Fruit fly (Drosophila melanogaster) whole organism, embryonic: Measurements from ENCODE around the gene Grip91.
A peak's percentile ranks its signal among the peaks of the same experiment; 100 is the strongest.

Experiments
- Bgb ChIP-seq: fragments of 200-800 bp; sonication (Bioruptor generic); IDR thresholded peaks from 2 replicates; pipeline ENCODE4 v1.3.6; 2022; ENCODE audit warnings: missing biosample characterization, missing genetic modification characterization; ENCODE audit not compliant: partially characterized antibody
- CG12769 ChIP-seq: fragments of 200-800 bp; sonication (Bioruptor generic); optimal IDR thresholded peaks from 2 replicates; lab custom pipeline; 2019; ENCODE audit warnings: missing biosample characterization, mild to moderate bottlenecking, missing genetic modification characterization, moderate library complexity
- CG13123 ChIP-seq: fragments of 200-800 bp; sonication (Bioruptor generic); optimal IDR thresholded peaks from 2 replicates; lab custom pipeline; 2016; ENCODE audit warnings: missing biosample characterization, missing genetic modification characterization
- CG13296 ChIP-seq: fragments of 200-800 bp; sonication (Bioruptor generic); optimal IDR thresholded peaks from 3 replicates; lab custom pipeline; 2018; ENCODE audit warnings: missing biosample characterization, mild to moderate bottlenecking, missing genetic modification characterization
- CG14860 ChIP-seq: fragments of 200-800 bp; sonication (Bioruptor generic); IDR thresholded peaks from 3 replicates; pipeline ENCODE4 v1.3.6; 2022; ENCODE audit warnings: missing biosample characterization, missing genetic modification characterization; ENCODE audit not compliant: partially characterized antibody
- CG14965 ChIP-seq: fragments of 200-800 bp; sonication (Bioruptor generic); optimal IDR thresholded peaks from 2 replicates; lab custom pipeline; 2016; ENCODE audit warnings: missing biosample characterization, missing genetic modification characterization, borderline replicate concordance
- CG17328 ChIP-seq: fragments of 200-800 bp; sonication (Bioruptor generic); IDR thresholded peaks from 2 replicates; pipeline ENCODE4 v1.3.6; 2022; ENCODE audit warnings: missing biosample characterization, missing genetic modification characterization
- CG17359 ChIP-seq: fragments of 200-800 bp; sonication (Bioruptor generic); optimal IDR thresholded peaks from 3 replicates; lab custom pipeline; 2018; ENCODE audit warnings: missing biosample characterization, mild to moderate bottlenecking, missing genetic modification characterization, moderate library complexity
- CG17829 ChIP-seq: fragments of 200-800 bp; optimal IDR thresholded peaks from 2 replicates; lab custom pipeline; 2019; ENCODE audit warnings: missing biosample characterization, mild to moderate bottlenecking, missing genetic modification characterization, moderate library complexity
- CG18599 ChIP-seq: fragments of 200-800 bp; sonication (Bioruptor generic); optimal IDR thresholded peaks from 3 replicates; lab custom pipeline; 2017; ENCODE audit warnings: missing biosample characterization, missing genetic modification characterization, mild to moderate bottlenecking, moderate library complexity, missing genetic modification reagents
- CG2116 ChIP-seq: fragments of 200-800 bp; sonication (Bioruptor generic); optimal IDR thresholded peaks from 3 replicates; lab custom pipeline; 2018; ENCODE audit warnings: missing biosample characterization, mild to moderate bottlenecking, missing genetic modification characterization
- CG3838 ChIP-seq: fragments of 200-800 bp; sonication (Bioruptor generic); optimal IDR thresholded peaks from 3 replicates; lab custom pipeline; 2016; ENCODE audit warnings: missing biosample characterization, missing genetic modification characterization
- CG4617 ChIP-seq: fragments of 200-800 bp; sonication (Bioruptor generic); optimal IDR thresholded peaks from 3 replicates; lab custom pipeline; 2016; ENCODE audit warnings: missing biosample characterization, missing genetic modification characterization, borderline replicate concordance
- CG6254 ChIP-seq: fragments of 200-800 bp; sonication (Bioruptor generic); optimal IDR thresholded peaks from 3 replicates; lab custom pipeline; 2017; ENCODE audit warnings: mild to moderate bottlenecking, missing biosample characterization, missing genetic modification reagents, missing genetic modification characterization
- CG7372 ChIP-seq: fragments of 200-800 bp; sonication (Bioruptor generic); IDR thresholded peaks from 2 replicates; pipeline ENCODE4 v1.3.6; 2022; ENCODE audit warnings: missing biosample characterization, missing genetic modification characterization
- CG8478 ChIP-seq: fragments of >200 bp; optimal IDR thresholded peaks from 2 replicates; lab custom pipeline; 2018
- CG9215 ChIP-seq: fragments of 200-800 bp; sonication (Bioruptor generic); IDR thresholded peaks from 2 replicates; pipeline ENCODE4 v1.3.6; 2022; ENCODE audit warnings: missing biosample characterization, missing genetic modification characterization
- CG9437 ChIP-seq: fragments of 200-800 bp; sonication (Bioruptor generic); optimal IDR thresholded peaks from 2 replicates; lab custom pipeline; 2018; ENCODE audit warnings: missing biosample characterization, mild to moderate bottlenecking, missing genetic modification characterization
- CG9609 ChIP-seq: fragments of 200-800 bp; sonication (Bioruptor generic); optimal IDR thresholded peaks from 3 replicates; lab custom pipeline; 2016; ENCODE audit warnings: missing biosample characterization, missing genetic modification characterization
- CG9727 ChIP-seq: fragments of 200-800 bp; sonication (Bioruptor generic); optimal IDR thresholded peaks from 3 replicates; lab custom pipeline; 2017; ENCODE audit warnings: missing biosample characterization, mild to moderate bottlenecking, missing genetic modification characterization
- D ChIP-seq, 2 experiments: fragments of 200-800 bp in 1 of 2; fragments of >200 bp in 1 of 2; sonication (Bioruptor generic) in 1 of 2; optimal IDR thresholded peaks; 2 replicates in 1 of 2; 3 replicates in 1 of 2; lab custom pipeline; 2017; ENCODE audit warnings: mild to moderate bottlenecking in 1 of 2, missing biosample characterization in 1 of 2, missing genetic modification characterization in 1 of 2, missing genetic modification reagents in 1 of 2
- D19B ChIP-seq: fragments of 200-800 bp; sonication (Bioruptor generic); optimal IDR thresholded peaks from 2 replicates; lab custom pipeline; 2017; ENCODE audit warnings: missing biosample characterization, mild to moderate bottlenecking, missing genetic modification characterization
- Dfd ChIP-seq, 2 experiments: fragments of >200 bp; optimal IDR thresholded peaks; 2 replicates each; lab custom pipeline; 2017; ENCODE audit warnings: missing biosample characterization in 2 of 2, missing genetic modification characterization in 2 of 2
- Doc3 ChIP-seq: fragments of 200-800 bp; sonication (Bioruptor generic); IDR thresholded peaks from 3 replicates; pipeline ENCODE4 v1.3.6; 2022; ENCODE audit warnings: missing biosample characterization, missing genetic modification characterization; ENCODE audit not compliant: partially characterized antibody
- HHEX ChIP-seq: fragments of 200-800 bp; sonication (Bioruptor generic); optimal IDR thresholded peaks from 3 replicates; lab custom pipeline; 2017; ENCODE audit warnings: missing biosample characterization, mild to moderate bottlenecking, missing genetic modification characterization, missing genetic modification reagents
- HmgD ChIP-seq: fragments of 200-800 bp; sonication (Bioruptor generic); optimal IDR thresholded peaks from 3 replicates; lab custom pipeline; 2016; ENCODE audit warnings: missing biosample characterization, missing genetic modification characterization
- Hr51 ChIP-seq, 2 experiments: fragments of 200-800 bp; sonication (Bioruptor generic); optimal IDR thresholded peaks; 2 replicates in 1 of 2; 3 replicates in 1 of 2; lab custom pipeline; 2016 to 2018; ENCODE audit warnings: missing biosample characterization in 2 of 2, missing genetic modification characterization in 2 of 2, mild to moderate bottlenecking in 1 of 2, moderate library complexity in 1 of 2
- Hsf ChIP-seq: fragments of 200-800 bp; sonication (Bioruptor generic); optimal IDR thresholded peaks from 3 replicates; lab custom pipeline; 2016; ENCODE audit warnings: missing biosample characterization, missing genetic modification characterization
- MTF-1 ChIP-seq: fragments of 200-800 bp; sonication (Bioruptor generic); optimal IDR thresholded peaks from 2 replicates; lab custom pipeline; 2018; ENCODE audit warnings: missing biosample characterization, mild to moderate bottlenecking, missing genetic modification characterization, borderline replicate concordance
- Nf-YA ChIP-seq: fragments of 200-800 bp; sonication (Bioruptor generic); IDR thresholded peaks from 2 replicates; pipeline ENCODE4 v1.3.6; 2022; ENCODE audit warnings: missing biosample characterization, missing genetic modification characterization
- Optix ChIP-seq: fragments of 200-800 bp; sonication (Bioruptor generic); IDR thresholded peaks from 3 replicates; pipeline ENCODE4 v1.3.6; 2022; ENCODE audit warnings: missing biosample characterization, missing genetic modification characterization
- Rfx ChIP-seq: fragments of 200-800 bp; sonication (Bioruptor generic); IDR thresholded peaks from 2 replicates; pipeline ENCODE4 v1.3.6; 2022; ENCODE audit warnings: missing biosample characterization, missing genetic modification characterization
- Side ChIP-seq: fragments of 200-800 bp; sonication (Bioruptor generic); optimal IDR thresholded peaks from 2 replicates; lab custom pipeline; 2016; ENCODE audit warnings: missing biosample characterization, missing genetic modification characterization
- Sry-δ ChIP-seq: fragments of 200-800 bp; sonication (Bioruptor generic); optimal IDR thresholded peaks from 2 replicates; lab custom pipeline; 2016; ENCODE audit warnings: missing biosample characterization, missing genetic modification characterization
- YL-1 ChIP-seq: fragments of 200-800 bp; sonication (Bioruptor generic); optimal IDR thresholded peaks from 3 replicates; lab custom pipeline; 2017; ENCODE audit warnings: missing biosample characterization, mild to moderate bottlenecking, missing genetic modification characterization
- bab2 ChIP-seq: fragments of 200-800 bp; sonication (Bioruptor generic); optimal IDR thresholded peaks from 2 replicates; lab custom pipeline; 2016; ENCODE audit warnings: missing biosample characterization, missing genetic modification characterization
- bowl ChIP-seq: fragments of 200-800 bp; sonication (Bioruptor generic); IDR thresholded peaks from 2 replicates; pipeline ENCODE4 v1.3.6; 2022; ENCODE audit warnings: missing biosample characterization, missing genetic modification characterization
- croc ChIP-seq: fragments of 200-800 bp; sonication (Bioruptor generic); conservative IDR thresholded peaks from 3 replicates; pipeline ENCODE4 v1.3.6; 2022; ENCODE audit warnings: missing biosample characterization, missing genetic modification characterization
- fd102C ChIP-seq: fragments of 200-800 bp; sonication (Bioruptor generic); optimal IDR thresholded peaks from 2 replicates; lab custom pipeline; 2018; ENCODE audit warnings: missing biosample characterization, mild to moderate bottlenecking, missing genetic modification characterization, moderate library complexity
- ind ChIP-seq: fragments of 200-800 bp; sonication (Bioruptor generic); optimal IDR thresholded peaks from 3 replicates; lab custom pipeline; 2016; ENCODE audit warnings: missing biosample characterization, missing genetic modification characterization
- jing ChIP-seq: fragments of 200-800 bp; sonication (Bioruptor generic); optimal IDR thresholded peaks from 2 replicates; lab custom pipeline; 2018; ENCODE audit warnings: missing biosample characterization, mild to moderate bottlenecking, missing genetic modification characterization
- nerfin-1 ChIP-seq: fragments of 200-800 bp; sonication (Bioruptor generic); optimal IDR thresholded peaks from 3 replicates; lab custom pipeline; 2019; ENCODE audit warnings: missing biosample characterization, mild to moderate bottlenecking, missing genetic modification characterization, moderate library complexity
- onecut ChIP-seq: fragments of 200-800 bp; sonication (Bioruptor generic); IDR thresholded peaks from 2 replicates; pipeline ENCODE4 v1.3.6; 2022; ENCODE audit warnings: missing biosample characterization, missing genetic modification characterization
- pum ChIP-seq: fragments of 200-800 bp; sonication (Bioruptor generic); optimal IDR thresholded peaks from 2 replicates; lab custom pipeline; 2016; ENCODE audit warnings: missing biosample characterization, missing genetic modification characterization
- scrt ChIP-seq: fragments of 200-800 bp; sonication (Bioruptor generic); optimal IDR thresholded peaks from 2 replicates; lab custom pipeline; 2018; ENCODE audit warnings: missing biosample characterization, mild to moderate bottlenecking, missing genetic modification characterization, moderate library complexity
- stwl ChIP-seq: fragments of 200-800 bp; sonication (Bioruptor generic); optimal IDR thresholded peaks from 3 replicates; lab custom pipeline; 2018; ENCODE audit warnings: missing biosample characterization, mild to moderate bottlenecking, missing genetic modification characterization, moderate library complexity
- tio ChIP-seq: fragments of 200-800 bp; sonication (Bioruptor generic); optimal IDR thresholded peaks from 2 replicates; lab custom pipeline; 2017; ENCODE audit warnings: missing biosample characterization, missing genetic modification characterization, inconsistent platforms
- tll ChIP-seq, 2 experiments: fragments of 200-800 bp in 1 of 2; fragments of >200 bp in 1 of 2; sonication (Bioruptor generic) in 1 of 2; optimal IDR thresholded peaks; 2 replicates each; lab custom pipeline; 2017 to 2019; ENCODE audit warnings: missing biosample characterization in 2 of 2, missing genetic modification characterization in 2 of 2, mild to moderate bottlenecking in 1 of 2, moderate library complexity in 1 of 2
- vnd ChIP-seq: fragments of 200-800 bp; sonication (Bioruptor generic); IDR thresholded peaks from 3 replicates; pipeline ENCODE4 v1.3.6; 2022; ENCODE audit warnings: missing biosample characterization, missing genetic modification characterization; ENCODE audit not compliant: partially characterized antibody
- yki ChIP-seq: fragments of >200 bp; optimal IDR thresholded peaks from 3 replicates; lab custom pipeline; 2018

The Grip91 gene

DNA sequence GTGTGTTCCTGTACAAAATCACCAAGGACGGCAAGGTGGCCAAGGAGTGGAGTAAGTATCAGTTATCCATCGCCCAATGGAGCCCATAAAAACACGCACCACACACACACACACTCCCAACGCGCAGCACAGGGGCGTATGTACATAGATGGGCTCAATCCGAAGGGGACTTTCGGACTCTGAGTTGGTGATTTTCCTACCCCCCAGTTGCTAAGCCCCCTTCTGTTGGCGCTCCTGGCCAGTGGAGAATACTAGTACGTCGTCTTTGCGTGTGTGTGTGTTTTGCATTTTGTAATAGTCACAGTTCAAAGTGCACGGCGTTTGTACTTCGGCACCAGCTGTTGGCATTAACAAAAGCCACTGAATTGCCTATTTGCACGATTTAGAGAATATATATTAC, 4.4 kb downstream of the Grip91 start (continued):
- TF ChIP-seq D19B (GFP tag; lab: Kevin White, UChicago) (peak; percentile 52), bab2 (peak; percentile 89), croc (GFP tag; lab: Robert Waterston, UW) (peak; percentile 34; the same call in 1 of the 3 replicates), MTF-1 (peak; percentile 75), CG7372 (GFP tag; lab: Robert Waterston, UW) (peak; percentile 79), tll (GFP tag; optimal IDR thresholded peaks at IDR 0.05; lab: Kevin White, UChicago) (no peak), Side (GFP tag; lab: Kevin White, UChicago) (peak; percentile 80), scrt (peak; percentile 40), CG4617 (GFP tag; lab: Kevin White, UChicago) (peak; percentile 55), Doc3 (GFP tag; lab: Robert Waterston, UW) (no peak), CG3838 (peak; percentile 14), Optix (GFP tag; lab: Robert Waterston, UW) (peak; percentile 71), yki (lab: Kevin White, UChicago) (no peak), Rfx (peak; percentile 95), CG17359 (tag; lab: Kevin White, UChicago) (peak; percentile 82), D (optimal IDR thresholded peaks at IDR 0.05; lab: Kevin White, UChicago) (no peak), D (GFP tag; optimal IDR thresholded peaks at IDR 0.05; lab: Kevin White, UChicago) (peak; percentile 45), CG8478 (lab: Kevin White, UChicago) (no peak), HmgD (peak; percentile 80), CG17829 (peak; percentile 71), CG9437 (GFP tag; lab: Kevin White, UChicago) (no peak), CG13296 (peak; percentile 82), CG2116 (GFP tag; lab: Kevin White, UChicago) (no peak), CG12769 (tag; lab: Kevin White, UChicago) (peak; percentile 92), bowl (GFP tag; lab: Robert Waterston, UW) (peak; percentile 74), CG13123 (GFP tag; lab: Kevin White, UChicago) (peak; percentile 21), HHEX (GFP tag; lab: Kevin White, UChicago) (peak; percentile 80), stwl (no peak), vnd (GFP tag; lab: Robert Waterston, UW) (no peak), CG18599 (GFP tag; lab: Kevin White, UChicago) (peak; percentile 91), fd102C (GFP tag; lab: Kevin White, UChicago) (no peak), Hr51 (GFP tag; optimal IDR thresholded peaks at IDR 0.05; lab: Kevin White, UChicago) (peak; percentile 62 to 72), CG14965 (GFP tag; lab: Kevin White, UChicago) (no peak), CG17328 (peak; percentile 84), Sry-δ (GFP tag; lab: Kevin White, UChicago) (no peak), Nf-YA (peak; percentile 33; the same call in 1 of the 2 replicates), CG6254 (GFP tag; lab: Kevin White, UChicago) (peak; percentile 43), CG14860 (GFP tag; lab: Robert Waterston, UW) (no peak), CG9609 (GFP tag; lab: Kevin White, UChicago) (peak; percentile 76), Bgb (GFP tag; lab: Robert Waterston, UW) (no peak), tio (GFP tag; lab: Kevin White, UChicago) (no peak), YL-1 (GFP tag; lab: Kevin White, UChicago) (no peak), pum (GFP tag; lab: Kevin White, UChicago) (peak; percentile 83), onecut (GFP tag; lab: Robert Waterston, UW) (peak; percentile 86), Hsf (GFP tag; lab: Kevin White, UChicago) (peak; percentile 80), ind (peak; percentile 86), CG9727 (GFP tag; lab: Kevin White, UChicago) (peak; percentile 3), CG9215 (GFP tag; lab: Robert Waterston, UW) (peak; percentile 73), nerfin-1 (tag; lab: Kevin White, UChicago) (peak; percentile 33), Dfd (GFP tag; optimal IDR thresholded peaks at IDR 0.05; lab: Kevin White, UChicago) (no peak), jing (GFP tag; lab: Kevin White, UChicago) (peak; percentile 47)
